Fruit fly (Drosophila melanogaster): ENCODE results near the gene CG14556.

Gene CG14556

dm6 chr3R:26105924-26106494 is 20.4 kb upstream of the CG14556 start (continued):
- TF ChIP-seq CG16779 (GFP tag; IDR thresholded peaks at IDR 0.05) (no peak), CG12299 (tag; optimal IDR thresholded peaks at IDR 0.05) (peak; percentile 25), CG5245 (GFP tag; optimal IDR thresholded peaks at IDR 0.05) (no peak), Oli (tag; optimal IDR thresholded peaks at IDR 0.05) (peak; percentile 17), phol (tag; optimal IDR thresholded peaks at IDR 0.05) (peak; percentile 60), dysf (GFP tag; IDR thresholded peaks at IDR 0.05) (peak; percentile 97), CG31365 (tag; optimal IDR thresholded peaks at IDR 0.05) (no peak), D19B (GFP tag; optimal IDR thresholded peaks at IDR 0.05) (peak; percentile 50), ind (GFP tag; optimal IDR thresholded peaks at IDR 0.05) (peak; percentile 74), CG11695 (GFP tag; IDR thresholded peaks at IDR 0.05) (peak; percentile 81; the same call in 2 of the 3 replicates), CG17568 (GFP tag; optimal IDR thresholded peaks at IDR 0.05) (no peak), Dbx (GFP tag; IDR thresholded peaks at IDR 0.05) (peak; percentile 83; the same call in 2 of the 3 replicates), CG9437 (GFP tag; optimal IDR thresholded peaks at IDR 0.05) (no peak), CG17186 (GFP tag; optimal IDR thresholded peaks at IDR 0.05) (no peak), CG34224 (GFP tag; IDR thresholded peaks at IDR 0.05; ENCODE audit: partially characterized antibody) (no peak), mam (GFP tag; optimal IDR thresholded peaks at IDR 0.05) (peak; percentile 4), CG31388 (GFP tag; optimal IDR thresholded peaks at IDR 0.05) (no peak), unpg (GFP tag; optimal IDR thresholded peaks at IDR 0.05) (peak; percentile 69), CG1024 (GFP tag; IDR thresholded peaks at IDR 0.05) (no peak), CG9932 (GFP tag; IDR thresholded peaks at IDR 0.05) (peak; percentile 72), gfzf (GFP tag; optimal IDR thresholded peaks at IDR 0.05) (no peak), CG11085 (GFP tag; IDR thresholded peaks at IDR 0.05) (0 out of 2 replicates have a peak, but pooled peaks have one; percentile 29), fru (optimal IDR thresholded peaks at IDR 0.05) (no peak), tio (GFP tag; optimal IDR thresholded peaks at IDR 0.05) (peak; percentile 48), Hmx (GFP tag; optimal IDR thresholded peaks at IDR 0.05) (no peak), H2.0 (GFP tag; IDR thresholded peaks at IDR 0.05) (peak; percentile 58), cas (GFP tag; IDR thresholded peaks at IDR 0.05) (peak; percentile 38; the same call in 1 of the 2 replicates), fd64A (GFP tag; optimal IDR thresholded peaks at IDR 0.05) (no peak), CG10979 (tag; optimal IDR thresholded peaks at IDR 0.05) (no peak), GATAe (GFP tag; conservative IDR thresholded peaks at IDR 0.05) (peak; percentile 26; the same call in 1 of the 2 replicates), MBD-R2 (GFP tag; IDR thresholded peaks at IDR 0.05) (peak; percentile 77), Dref (GFP tag; IDR thresholded peaks at IDR 0.05) (no peak), CG8281 (tag; optimal IDR thresholded peaks at IDR 0.05) (peak; percentile 34)

dm6 chr3R:26106595-26107152 is 19.8 kb upstream of the CG14556 start, which contains the start of gene Cipc:
Gene Cipc, plus strand, starts transcription at chr3R:26106868.
- TF ChIP-seq CG6683 (GFP tag; optimal IDR thresholded peaks at IDR 0.05) (peak; percentile 61), Ets97D (GFP tag; optimal IDR thresholded peaks at IDR 0.05) (peak; percentile 20), nmo (GFP tag; optimal IDR thresholded peaks at IDR 0.05) (peak; percentile 81), CG7839 (tag; optimal IDR thresholded peaks at IDR 0.05) (peak; percentile 86), dan (GFP tag; IDR thresholded peaks at IDR 0.05) (no peak), fd64A (GFP tag; optimal IDR thresholded peaks at IDR 0.05) (peak; percentile 10), sd (tag; optimal IDR thresholded peaks at IDR 0.05) (peak; percentile 71), NFAT (GFP tag; IDR thresholded peaks at IDR 0.05) (peak; percentile 61), ro (GFP tag; IDR thresholded peaks at IDR 0.05) (no peak), prd (optimal IDR thresholded peaks at IDR 0.05) (no peak), prd (GFP tag; IDR thresholded peaks at IDR 0.05) (peak; percentile 72), pros (GFP tag; optimal IDR thresholded peaks at IDR 0.05) (no peak), zen (tag; optimal IDR thresholded peaks at IDR 0.05) (no peak), CG12071 (GFP tag; optimal IDR thresholded peaks at IDR 0.05) (peak; percentile 57), al (GFP tag; IDR thresholded peaks at IDR 0.05) (peak; percentile 66), run (tag; optimal IDR thresholded peaks at IDR 0.05) (peak; percentile 52), BtbVII (GFP tag; optimal IDR thresholded peaks at IDR 0.05) (peak; percentile 83), CG15696 (tag; optimal IDR thresholded peaks at IDR 0.05) (peak; percentile 30), danr (GFP tag; IDR thresholded peaks at IDR 0.05) (no peak; the same call in 1 of the 2 replicates), CTCF (GFP tag; optimal IDR thresholded peaks at IDR 0.05) (peak; percentile 34), CG8944 (GFP tag; optimal IDR thresholded peaks at IDR 0.05) (peak; percentile 18)

Measured in whole organism, embryonic.